Fruit fly (Drosophila melanogaster): Measurements from ENCODE around the gene Nf-YC.

DNA sequence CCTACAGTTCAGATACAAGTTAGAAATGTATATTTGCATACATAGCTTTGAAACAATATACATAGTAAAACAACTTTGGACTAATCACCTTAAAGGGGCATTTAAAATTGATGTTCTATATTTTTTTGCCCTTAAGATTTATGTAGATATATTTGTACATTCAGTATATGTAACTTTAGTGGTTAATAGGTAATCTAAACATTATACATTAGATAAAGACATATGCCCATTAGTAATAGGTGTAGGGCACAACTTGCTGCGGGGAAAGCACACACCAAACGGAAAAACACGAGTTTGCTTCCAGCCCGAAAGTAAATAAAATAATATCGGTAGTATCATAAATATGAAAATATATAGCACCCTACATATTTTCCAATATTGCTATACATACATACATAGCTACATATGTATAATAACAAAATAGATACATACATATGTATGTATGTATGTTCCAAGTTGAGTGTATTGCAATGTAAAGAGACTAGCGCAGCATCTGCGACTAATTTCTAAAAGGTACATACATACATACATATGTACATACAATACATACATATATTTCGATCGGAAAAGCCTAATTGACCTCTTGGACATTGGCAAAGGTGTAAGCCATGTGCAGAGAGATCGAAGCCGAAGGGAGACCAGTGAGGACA is 42.7 kb upstream of the Nf-YC start, which contains the start of gene CG43736:
- TF ChIP-seq pan (optimal IDR thresholded peaks at IDR 0.05): no peak
- no peak for TF ChIP-seq CG8478 (optimal IDR thresholded peaks at IDR 0.05)
- no peak for TF ChIP-seq EcR (GFP tag; optimal IDR thresholded peaks at IDR 0.05)
